Fruit fly (Drosophila melanogaster) whole organism, prepupa: ENCODE data around the gene Agxt.

Experiments used
- Blimp-1 ChIP-seq: fragments of 200-800 bp; sonication (Bioruptor generic); optimal IDR thresholded peaks from 3 replicates; lab custom pipeline; 2017; ENCODE audit warnings: missing biosample characterization, missing genetic modification characterization, mild to moderate bottlenecking, moderate library complexity, missing genetic modification reagents
- CG10631 ChIP-seq: fragments of 200-800 bp; sonication (Bioruptor generic); optimal IDR thresholded peaks from 2 replicates; lab custom pipeline; 2016; ENCODE audit warnings: missing biosample characterization, missing genetic modification characterization
- CG11294 ChIP-seq: fragments of 200-800 bp; sonication (Bioruptor generic); IDR thresholded peaks from 2 replicates; pipeline ENCODE4 v1.3.6; 2022; ENCODE audit warnings: missing biosample characterization, missing genetic modification characterization
- CG15336 ChIP-seq: fragments of 200-800 bp; sonication (Bioruptor generic); IDR thresholded peaks from 2 replicates; pipeline ENCODE4 v1.3.6; 2022; ENCODE audit warnings: missing biosample characterization, missing genetic modification characterization
- CG1621 ChIP-seq: fragments of 200-800 bp; sonication (Bioruptor generic); optimal IDR thresholded peaks from 3 replicates; lab custom pipeline; 2018; ENCODE audit warnings: missing biosample characterization, mild to moderate bottlenecking, missing genetic modification characterization
- CG16779 ChIP-seq: fragments of 200-800 bp; sonication (Bioruptor generic); optimal IDR thresholded peaks from 3 replicates; lab custom pipeline; 2017; ENCODE audit warnings: missing biosample characterization, mild to moderate bottlenecking, missing genetic modification characterization
- CG3032 ChIP-seq: fragments of 200-800 bp; optimal IDR thresholded peaks from 2 replicates; lab custom pipeline; 2019; ENCODE audit warnings: missing biosample characterization, mild to moderate bottlenecking, missing genetic modification characterization, moderate library complexity
- CG32006 ChIP-seq: fragments of 200-800 bp; sonication (Bioruptor generic); optimal IDR thresholded peaks from 3 replicates; lab custom pipeline; 2017; ENCODE audit warnings: missing biosample characterization, mild to moderate bottlenecking, missing genetic modification characterization
- CG34406 ChIP-seq: fragments of 200-800 bp; sonication (Bioruptor generic); optimal IDR thresholded peaks from 3 replicates; lab custom pipeline; 2016; ENCODE audit warnings: missing biosample characterization, missing genetic modification characterization
- CG4318 ChIP-seq: fragments of 200-800 bp; sonication (Bioruptor generic); optimal IDR thresholded peaks from 3 replicates; lab custom pipeline; 2017; ENCODE audit warnings: missing biosample characterization, mild to moderate bottlenecking, missing genetic modification characterization
- CG6276 ChIP-seq: fragments of 200-800 bp; sonication (Bioruptor generic); optimal IDR thresholded peaks from 2 replicates; lab custom pipeline; 2017; ENCODE audit warnings: missing biosample characterization, mild to moderate bottlenecking, missing genetic modification characterization
- CG6792 ChIP-seq: fragments of 200-800 bp; sonication (Bioruptor generic); optimal IDR thresholded peaks from 3 replicates; lab custom pipeline; 2016; ENCODE audit warnings: missing biosample characterization, missing genetic modification characterization
- CG6808 ChIP-seq: fragments of 200-800 bp; sonication (Bioruptor generic); optimal IDR thresholded peaks from 3 replicates; lab custom pipeline; 2017; ENCODE audit warnings: missing biosample characterization, missing genetic modification characterization, mild to moderate bottlenecking, moderate library complexity, missing genetic modification reagents
- CG6854 ChIP-seq: fragments of 200-800 bp; sonication (Bioruptor generic); optimal IDR thresholded peaks from 2 replicates; lab custom pipeline; 2017; ENCODE audit warnings: missing biosample characterization, mild to moderate bottlenecking, missing genetic modification characterization
- CG7368 ChIP-seq: fragments of 200-800 bp; sonication (Bioruptor generic); optimal IDR thresholded peaks from 3 replicates; lab custom pipeline; 2016; ENCODE audit warnings: missing biosample characterization, missing genetic modification characterization
- CG8319 ChIP-seq: fragments of 200-800 bp; sonication (Bioruptor generic); optimal IDR thresholded peaks from 3 replicates; lab custom pipeline; 2016; ENCODE audit warnings: missing biosample characterization, missing genetic modification characterization
- CG8632 ChIP-seq: fragments of 200-800 bp; sonication (Bioruptor generic); optimal IDR thresholded peaks from 3 replicates; lab custom pipeline; 2016; ENCODE audit warnings: missing biosample characterization, missing genetic modification characterization
- CG9139 ChIP-seq: fragments of 200-800 bp; sonication (Bioruptor generic); optimal IDR thresholded peaks from 3 replicates; lab custom pipeline; 2017; ENCODE audit warnings: missing biosample characterization, mild to moderate bottlenecking, missing genetic modification characterization
- Eip75B ChIP-seq: fragments of 200-800 bp; sonication (Bioruptor generic); optimal IDR thresholded peaks from 3 replicates; lab custom pipeline; 2016; ENCODE audit warnings: missing biosample characterization, missing genetic modification characterization
- Eip78C ChIP-seq: fragments of 200-800 bp; sonication (Bioruptor generic); peaks from one replicate; lab custom pipeline; 2016; ENCODE audit warnings: missing biosample characterization, missing genetic modification characterization
- Ets96B ChIP-seq: fragments of 200-800 bp; optimal IDR thresholded peaks from 2 replicates; lab custom pipeline; 2019; ENCODE audit warnings: missing biosample characterization, mild to moderate bottlenecking, missing genetic modification characterization, moderate library complexity
- Gug ChIP-seq: fragments of 200-800 bp; sonication (Bioruptor generic); IDR thresholded peaks from 2 replicates; pipeline ENCODE4 v1.3.6; 2022; ENCODE audit warnings: missing biosample characterization, missing genetic modification characterization
- Hr38 ChIP-seq: sonication (Bioruptor generic); optimal IDR thresholded peaks from 2 replicates; lab custom pipeline; 2016; ENCODE audit warnings: missing biosample characterization, missing genetic modification characterization
- Hr39 ChIP-seq: fragments of 200-800 bp; sonication (Bioruptor generic); optimal IDR thresholded peaks from 2 replicates; lab custom pipeline; 2016; ENCODE audit warnings: missing biosample characterization, missing genetic modification characterization
- Hr4 ChIP-seq: fragments of 200-800 bp; sonication (Bioruptor generic); optimal IDR thresholded peaks from 3 replicates; lab custom pipeline; 2016; ENCODE audit warnings: missing biosample characterization, missing genetic modification characterization
- Lpt ChIP-seq: fragments of 200-800 bp; sonication (Bioruptor generic); optimal IDR thresholded peaks from 3 replicates; lab custom pipeline; 2016; ENCODE audit warnings: missing biosample characterization, missing genetic modification characterization
- OdsH ChIP-seq: fragments of 200-800 bp; sonication (Bioruptor generic); optimal IDR thresholded peaks from 3 replicates; lab custom pipeline; 2016; ENCODE audit warnings: missing biosample characterization, missing genetic modification characterization
- Smox ChIP-seq: fragments of 200-800 bp; sonication (Bioruptor generic); optimal IDR thresholded peaks from 3 replicates; lab custom pipeline; 2016; ENCODE audit warnings: missing biosample characterization, missing genetic modification characterization
- Sox102F ChIP-seq: fragments of 200-800 bp; sonication (Bioruptor generic); optimal IDR thresholded peaks from 2 replicates; lab custom pipeline; 2016; ENCODE audit warnings: missing biosample characterization, mild to moderate bottlenecking, missing genetic modification characterization
- Sox14 ChIP-seq: fragments of 200-800 bp; sonication (Bioruptor generic); optimal IDR thresholded peaks from 3 replicates; lab custom pipeline; 2016; ENCODE audit warnings: missing biosample characterization, missing genetic modification characterization
- achi ChIP-seq: fragments of 200-800 bp; sonication (Bioruptor generic); optimal IDR thresholded peaks from 3 replicates; lab custom pipeline; 2016; ENCODE audit warnings: missing biosample characterization, missing genetic modification characterization
- cyc ChIP-seq: fragments of 200-800 bp; sonication (Bioruptor generic); optimal IDR thresholded peaks from 3 replicates; lab custom pipeline; 2016; ENCODE audit warnings: missing biosample characterization, missing genetic modification characterization
- dsx ChIP-seq: fragments of 200-800 bp; optimal IDR thresholded peaks from 3 replicates; lab custom pipeline; 2019; ENCODE audit warnings: missing biosample characterization, mild to moderate bottlenecking, missing genetic modification characterization, moderate library complexity; ENCODE audit not compliant: poor library complexity, severe bottlenecking
- fd85E ChIP-seq: fragments of 200-800 bp; sonication (Bioruptor generic); optimal IDR thresholded peaks from 3 replicates; lab custom pipeline; 2016; ENCODE audit warnings: missing biosample characterization, missing genetic modification characterization
- fkh ChIP-seq: fragments of 200-800 bp; sonication (Bioruptor generic); optimal IDR thresholded peaks from 3 replicates; lab custom pipeline; 2017; ENCODE audit warnings: missing biosample characterization, mild to moderate bottlenecking, missing genetic modification characterization, moderate library complexity
- lz ChIP-seq: fragments of 200-800 bp; sonication (Bioruptor generic); optimal IDR thresholded peaks from 3 replicates; lab custom pipeline; 2016; ENCODE audit warnings: missing biosample characterization, missing genetic modification characterization
- net ChIP-seq: fragments of 200-800 bp; sonication (Bioruptor generic); optimal IDR thresholded peaks from 3 replicates; lab custom pipeline; 2016; ENCODE audit warnings: missing biosample characterization, missing genetic modification characterization
- salr ChIP-seq, 2 experiments: fragments of 200-800 bp; sonication (Bioruptor generic); optimal IDR thresholded peaks; 3 replicates each; lab custom pipeline; 2016 to 2018; ENCODE audit warnings: missing biosample characterization in 2 of 2, missing genetic modification characterization in 2 of 2, mild to moderate bottlenecking in 1 of 2
- spab ChIP-seq: fragments of 200-800 bp; sonication (Bioruptor generic); optimal IDR thresholded peaks from 2 replicates; lab custom pipeline; 2017; ENCODE audit warnings: missing biosample characterization, mild to moderate bottlenecking, missing genetic modification characterization, missing genetic modification reagents
- ss ChIP-seq, 2 experiments: fragments of 200-800 bp; sonication (Bioruptor generic); optimal IDR thresholded peaks; 2 replicates in 1 of 2; 3 replicates in 1 of 2; lab custom pipeline; 2017 to 2018; ENCODE audit warnings: mild to moderate bottlenecking in 2 of 2, missing biosample characterization in 2 of 2, missing genetic modification characterization in 2 of 2, moderate library complexity in 1 of 2
- svp ChIP-seq: fragments of 200-800 bp; sonication (Bioruptor generic); peaks from one replicate; lab custom pipeline; 2016; ENCODE audit warnings: missing biosample characterization, missing genetic modification characterization
- vri ChIP-seq: fragments of 200-800 bp; sonication (Bioruptor generic); optimal IDR thresholded peaks from 3 replicates; lab custom pipeline; 2016; ENCODE audit warnings: missing biosample characterization, mild to moderate bottlenecking, missing genetic modification characterization

The Agxt gene

DNA sequence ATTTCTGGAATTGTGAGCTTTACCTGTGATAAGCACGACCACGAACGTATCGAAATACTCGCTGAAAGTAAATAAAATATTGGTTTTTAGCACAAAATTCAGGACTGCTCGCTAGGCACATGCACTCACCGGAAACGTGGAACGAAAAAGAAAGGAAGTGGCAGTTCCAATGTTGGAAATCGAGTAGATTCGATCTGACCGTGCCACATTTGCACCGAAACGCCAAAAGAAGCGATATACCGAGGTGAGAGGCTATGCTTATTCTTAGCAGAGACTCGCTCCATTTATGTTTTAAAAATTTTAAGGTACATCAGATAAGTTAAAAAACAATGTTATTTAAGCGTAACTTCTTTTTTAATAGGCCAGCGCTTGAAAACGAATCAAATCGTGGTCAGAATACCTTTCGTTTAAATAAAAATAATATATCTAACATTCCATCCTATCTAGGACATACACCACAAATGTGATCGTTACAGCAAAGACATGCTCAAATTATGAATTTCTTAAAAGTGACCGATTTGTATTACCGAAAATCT is 4.4 kb downstream of the Agxt start, which contains the start of gene RpL7A (continued):
- TF ChIP-seq cyc (GFP tag; lab: Kevin White, UChicago) (peak; percentile 48), salr (GFP tag; optimal IDR thresholded peaks at IDR 0.05; lab: Kevin White, UChicago) (peak in 1 of 2 experiments; percentile 71), CG7368 (GFP tag; lab: Kevin White, UChicago) (peak; percentile 65), lz (GFP tag; lab: Kevin White, UChicago) (peak; percentile 49), CG1621 (tag; lab: Kevin White, UChicago) (peak; percentile 50), Eip75B (GFP tag; lab: Kevin White, UChicago) (peak; percentile 26)

DNA sequence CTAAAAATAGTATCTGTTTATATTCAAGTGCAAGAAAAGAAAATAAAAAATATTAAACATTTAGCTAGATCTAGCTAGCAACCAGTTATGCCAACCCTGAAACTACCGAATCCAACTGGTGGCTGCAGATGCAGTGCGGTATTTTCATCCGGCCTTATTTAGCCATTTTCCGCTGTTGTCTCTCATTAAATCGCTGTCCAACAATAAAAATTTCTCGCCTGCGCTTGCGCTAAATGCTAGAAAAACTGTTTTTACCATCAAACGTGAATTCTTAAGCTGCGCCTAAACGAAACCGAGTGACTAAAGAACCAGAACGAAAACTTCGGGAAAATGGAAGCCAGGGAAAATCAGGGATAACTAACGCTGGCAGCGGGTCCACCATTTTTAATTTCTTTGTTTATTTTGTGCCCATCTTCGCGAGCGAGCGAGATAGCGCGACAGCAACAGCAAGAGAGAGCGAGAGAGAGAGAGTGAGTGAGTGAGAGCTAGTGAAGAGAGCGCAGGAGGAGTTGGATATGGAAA is 5.1 kb downstream of the Agxt start, which contains the start of gene dx:
TSS of gene dx (plus strand) at position 164 of the 522 bp plus-strand sequence.
- TF ChIP-seq CG3032 (tag; lab: Kevin White, UChicago) (no peak), Sox14 (GFP tag; lab: Kevin White, UChicago) (peak; percentile 32), fkh (GFP tag; lab: Kevin White, UChicago) (peak; percentile 88), Hr39 (GFP tag; lab: Kevin White, UChicago) (no peak), CG10631 (GFP tag; lab: Kevin White, UChicago) (no peak), ss (GFP tag; optimal IDR thresholded peaks at IDR 0.05; lab: Kevin White, UChicago) (peak in 1 of 2 experiments; percentile 23), CG1621 (tag; lab: Kevin White, UChicago) (peak; percentile 35), Eip78C (GFP tag; lab: Kevin White, UChicago) (peak; percentile 84), svp (GFP tag; lab: Kevin White, UChicago) (peak; percentile 47), CG6854 (GFP tag; lab: Kevin White, UChicago) (peak; percentile 46), CG16779 (tag; lab: Kevin White, UChicago) (peak; percentile 13)

DNA sequence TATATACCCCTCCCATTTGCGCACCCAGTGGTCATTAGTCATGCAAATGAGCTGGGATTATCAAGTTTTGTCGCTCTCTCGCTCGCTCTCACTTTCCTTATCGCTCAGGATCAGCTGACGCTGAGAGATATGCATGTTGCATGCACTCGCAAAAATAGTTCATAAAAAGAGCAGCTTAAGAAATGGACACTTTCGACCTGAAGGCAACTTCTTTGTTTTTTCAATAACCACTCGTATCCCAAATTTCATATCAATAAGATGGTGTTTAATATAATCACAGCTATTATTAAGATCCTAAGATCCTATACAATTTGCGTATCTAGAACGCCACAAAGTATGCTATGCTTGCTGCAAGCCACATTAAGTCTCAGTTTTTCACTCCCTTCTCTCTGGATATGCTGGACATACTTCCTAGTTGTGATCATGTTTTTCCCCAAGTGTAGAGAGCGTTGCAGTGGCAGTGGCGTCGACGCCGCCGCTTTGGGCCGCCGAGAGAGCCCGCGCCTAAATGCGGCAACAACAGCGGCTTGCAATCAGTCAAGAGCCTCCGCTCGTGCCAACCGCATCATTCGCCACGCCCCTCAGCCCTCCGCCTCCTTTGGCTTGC is 11.6 kb downstream of the Agxt start, which contains the start of gene CG34417:
TSS of gene CG34417 (plus strand) at position 557 of the 607 bp plus-strand sequence.
- TF ChIP-seq Hr39 (GFP tag; lab: Kevin White, UChicago) (peak; percentile 74), CG3032 (tag; lab: Kevin White, UChicago) (peak; percentile 74), OdsH (peak; percentile 77), Gug (GFP tag; lab: Robert Waterston, UW) (peak; percentile 40), Lpt (peak; percentile 68), fd85E (GFP tag; lab: Kevin White, UChicago) (peak; percentile 45), CG8632 (GFP tag; lab: Kevin White, UChicago) (peak; percentile 76), fkh (GFP tag; lab: Kevin White, UChicago) (no peak), Sox102F (GFP tag; lab: Kevin White, UChicago) (peak; percentile 74), CG11294 (GFP tag; lab: Robert Waterston, UW) (no peak; the same call in 1 of the 2 replicates), vri (GFP tag; lab: Kevin White, UChicago) (peak; percentile 57), CG6276 (GFP tag; lab: Kevin White, UChicago) (peak; percentile 75), spab (GFP tag; lab: Kevin White, UChicago) (peak; percentile 71), Hr4 (GFP tag; lab: Kevin White, UChicago) (peak; percentile 86), Sox14 (GFP tag; lab: Kevin White, UChicago) (peak; percentile 77), Smox (peak; percentile 78), achi (peak; percentile 77), CG6808 (GFP tag; lab: Kevin White, UChicago) (peak; percentile 84), salr (GFP tag; optimal IDR thresholded peaks at IDR 0.05; lab: Kevin White, UChicago) (peak; percentile 44 to 76), Blimp-1 (peak; percentile 86), Ets96B (peak; percentile 71), CG4318 (GFP tag; lab: Kevin White, UChicago) (peak; percentile 82), CG8319 (GFP tag; lab: Kevin White, UChicago) (peak; percentile 55), Eip75B (GFP tag; lab: Kevin White, UChicago) (peak; percentile 80), CG1621 (tag; lab: Kevin White, UChicago) (peak; percentile 59), Hr38 (GFP tag; lab: Kevin White, UChicago) (no peak), svp (GFP tag; lab: Kevin White, UChicago) (peak; percentile 91), ss (GFP tag; optimal IDR thresholded peaks at IDR 0.05; lab: Kevin White, UChicago) (peak; percentile 68 to 79), CG6792 (GFP tag; lab: Kevin White, UChicago) (peak; percentile 84), CG15336 (GFP tag; lab: Robert Waterston, UW) (peak; percentile 79), dsx (GFP tag; lab: Kevin White, UChicago) (peak; percentile 73), CG9139 (GFP tag; lab: Kevin White, UChicago) (peak; percentile 27), CG10631 (GFP tag; lab: Kevin White, UChicago) (peak; percentile 75), CG32006 (GFP tag; lab: Kevin White, UChicago) (peak; percentile 90), net (peak; percentile 68), CG7368 (GFP tag; lab: Kevin White, UChicago) (peak; percentile 67), lz (GFP tag; lab: Kevin White, UChicago) (peak; percentile 81), CG6854 (GFP tag; lab: Kevin White, UChicago) (peak; percentile 60), CG34406 (GFP tag; lab: Kevin White, UChicago) (peak; percentile 76)
